Fruit fly (Drosophila melanogaster) whole organism, pupa: ENCODE measurements around the gene Nubpl.

ENCODE experiments used
- CG10348 ChIP-seq: fragments of 200-800 bp; sonication (Bioruptor generic); IDR thresholded peaks from 2 replicates; pipeline ENCODE4 v1.3.6; 2022; ENCODE audit warnings: missing biosample characterization, missing genetic modification characterization
- CG12605 ChIP-seq: fragments of 200-800 bp; sonication (Bioruptor generic); IDR thresholded peaks from 2 replicates; pipeline ENCODE4 v1.3.6; 2022; ENCODE audit warnings: missing biosample characterization, missing genetic modification characterization
- CG13204 ChIP-seq: fragments of 200-800 bp; sonication (Bioruptor generic); optimal IDR thresholded peaks from 2 replicates; lab custom pipeline; 2018; ENCODE audit warnings: missing biosample characterization, mild to moderate bottlenecking, missing genetic modification characterization, moderate library complexity
- CG14655 ChIP-seq: fragments of 200-800 bp; sonication (Bioruptor generic); optimal IDR thresholded peaks from 3 replicates; lab custom pipeline; 2017; ENCODE audit warnings: mild to moderate bottlenecking, missing biosample characterization, missing genetic modification reagents, missing genetic modification characterization
- CG15710 ChIP-seq: fragments of 200-800 bp; sonication (Bioruptor generic); optimal IDR thresholded peaks from 2 replicates; lab custom pipeline; 2018; ENCODE audit warnings: missing biosample characterization, mild to moderate bottlenecking, missing genetic modification characterization, moderate library complexity
- CG17806 ChIP-seq: fragments of 200-800 bp; sonication (Bioruptor generic); optimal IDR thresholded peaks from 2 replicates; lab custom pipeline; 2018; ENCODE audit warnings: missing biosample characterization, mild to moderate bottlenecking, missing genetic modification characterization, moderate library complexity
- CG32121 ChIP-seq: fragments of 200-800 bp; sonication (Bioruptor generic); IDR thresholded peaks from 2 replicates; pipeline ENCODE4 v1.3.6; 2022; ENCODE audit warnings: missing biosample characterization, missing genetic modification characterization
- CG34367 ChIP-seq: fragments of 200-800 bp; sonication (Bioruptor generic); optimal IDR thresholded peaks from 2 replicates; lab custom pipeline; 2018; ENCODE audit warnings: missing biosample characterization, mild to moderate bottlenecking, missing genetic modification characterization
- CG4496 ChIP-seq: fragments of 200-800 bp; sonication (Bioruptor generic); IDR thresholded peaks from 3 replicates; pipeline ENCODE4 v1.3.6; 2022; ENCODE audit warnings: missing biosample characterization, missing genetic modification characterization
- CG8159 ChIP-seq: fragments of 200-800 bp; sonication (Bioruptor generic); optimal IDR thresholded peaks from 3 replicates; lab custom pipeline; 2018; ENCODE audit warnings: missing biosample characterization, mild to moderate bottlenecking, missing genetic modification characterization, moderate library complexity
- CG8301 ChIP-seq: fragments of 200-800 bp; sonication (Bioruptor generic); optimal IDR thresholded peaks from 2 replicates; lab custom pipeline; 2018; ENCODE audit warnings: missing biosample characterization, mild to moderate bottlenecking, missing genetic modification characterization
- CG9948 ChIP-seq: fragments of 200-800 bp; sonication (Bioruptor generic); optimal IDR thresholded peaks from 2 replicates; lab custom pipeline; 2018; ENCODE audit warnings: missing biosample characterization, mild to moderate bottlenecking, missing genetic modification characterization, moderate library complexity
- D1 ChIP-seq: fragments of 200-800 bp; sonication (Bioruptor generic); optimal IDR thresholded peaks from 2 replicates; lab custom pipeline; 2018; ENCODE audit warnings: missing biosample characterization, mild to moderate bottlenecking, missing genetic modification characterization, moderate library complexity
- Ets98B ChIP-seq: fragments of 200-800 bp; sonication (Bioruptor generic); IDR thresholded peaks from 2 replicates; pipeline ENCODE4 v1.3.6; 2022; ENCODE audit warnings: missing biosample characterization, missing genetic modification characterization
- Pif1A ChIP-seq: fragments of 200-800 bp; sonication (Bioruptor generic); optimal IDR thresholded peaks from 3 replicates; lab custom pipeline; 2016; ENCODE audit warnings: missing biosample characterization, missing genetic modification characterization
- Pif1B ChIP-seq: fragments of 200-800 bp; sonication (Bioruptor generic); optimal IDR thresholded peaks from 3 replicates; lab custom pipeline; 2016; ENCODE audit warnings: missing biosample characterization, missing genetic modification characterization
- Snoo ChIP-seq: fragments of 200-800 bp; sonication (Bioruptor generic); optimal IDR thresholded peaks from 3 replicates; lab custom pipeline; 2017; ENCODE audit warnings: missing biosample characterization, mild to moderate bottlenecking, missing genetic modification characterization, inconsistent platforms
- fd96Ca ChIP-seq: fragments of 200-800 bp; sonication (Bioruptor generic); IDR thresholded peaks from 3 replicates; pipeline ENCODE4 v1.3.6; 2022; ENCODE audit warnings: missing biosample characterization, missing genetic modification characterization
- gl ChIP-seq: fragments of 200-800 bp; sonication (Bioruptor generic); optimal IDR thresholded peaks from 2 replicates; lab custom pipeline; 2018; ENCODE audit warnings: missing biosample characterization, mild to moderate bottlenecking, missing genetic modification characterization
- rn ChIP-seq: fragments of 200-800 bp; sonication (Bioruptor generic); IDR thresholded peaks from 2 replicates; pipeline ENCODE4 v1.3.6; 2022; ENCODE audit warnings: missing biosample characterization, missing genetic modification characterization

Gene Nubpl

DNA sequence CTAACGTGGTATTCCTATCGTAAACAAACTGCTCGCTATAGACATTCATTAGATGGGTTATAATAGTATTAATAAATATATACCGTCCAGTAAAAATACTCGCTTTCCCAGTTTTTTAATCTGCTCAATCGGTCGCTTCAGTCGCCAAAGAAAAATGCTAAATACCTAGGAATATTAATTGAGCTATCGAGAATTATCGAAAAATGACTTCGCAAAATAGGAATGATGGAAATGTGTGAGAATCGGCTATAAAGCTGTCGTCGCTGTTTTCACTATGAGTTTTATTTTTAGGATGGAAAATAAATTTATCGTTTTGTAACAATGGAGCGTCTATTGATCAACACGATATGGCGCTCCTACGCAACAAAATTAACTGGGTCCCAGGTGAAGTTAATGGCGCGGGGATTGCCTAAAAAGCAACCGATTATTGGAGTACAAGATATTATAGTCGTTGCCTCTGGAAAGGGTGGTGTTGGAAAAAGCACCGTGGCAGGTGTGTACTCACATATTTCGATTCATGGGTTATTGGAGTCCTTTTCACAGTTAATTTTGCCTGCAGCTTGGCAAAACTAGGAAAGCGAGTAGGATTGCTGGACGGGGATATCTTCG is at the start of gene Nubpl:
Gene Nubpl, plus strand, starts transcription at position 306 of the 609 bp plus-strand sequence.
- TF ChIP-seq Snoo (tag; lab: Kevin White, UChicago) (peak; percentile 23), gl (no peak), CG15710 (peak; percentile 0), rn (GFP tag; lab: Robert Waterston, UW) (no peak), CG8159 (tag; lab: Kevin White, UChicago) (peak; percentile 36)

DNA sequence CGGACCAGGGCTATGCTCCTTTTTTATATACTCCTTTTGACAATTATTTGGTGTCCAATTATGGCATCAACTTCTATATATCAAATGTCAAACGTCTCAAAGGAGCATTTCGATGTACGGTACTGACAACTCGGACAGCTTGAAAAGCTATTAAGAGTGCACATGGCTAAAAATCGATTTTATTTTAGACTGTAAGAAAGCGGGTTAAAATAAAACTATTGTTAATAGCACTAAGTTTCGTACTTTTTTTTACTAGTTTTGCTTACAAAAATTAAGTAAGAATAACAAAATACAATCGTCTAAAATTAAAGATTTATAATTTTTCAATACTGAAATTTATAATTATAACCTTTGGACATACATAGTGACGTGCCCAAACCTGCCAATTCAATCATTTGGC is 25.4 kb upstream of the Nubpl start, which contains the start of gene Ir40a:
Gene Ir40a, minus strand, starts transcription at position 101 of the 400 bp plus-strand sequence.
- TF ChIP-seq Ets98B (GFP tag; lab: Robert Waterston, UW): no peak
- TF ChIP-seq CG13204 (GFP tag; lab: Kevin White, UChicago): no peak
- no peak for TF ChIP-seq CG8159 (tag; lab: Kevin White, UChicago)
- TF ChIP-seq D1 (tag; lab: Kevin White, UChicago): no peak
- no peak for TF ChIP-seq CG14655 (GFP tag; lab: Kevin White, UChicago)
- no peak for TF ChIP-seq gl
- no peak for TF ChIP-seq rn (GFP tag; lab: Robert Waterston, UW)
- TF ChIP-seq CG15710: no peak
- TF ChIP-seq, all 21 proteins: peak for 0

DNA sequence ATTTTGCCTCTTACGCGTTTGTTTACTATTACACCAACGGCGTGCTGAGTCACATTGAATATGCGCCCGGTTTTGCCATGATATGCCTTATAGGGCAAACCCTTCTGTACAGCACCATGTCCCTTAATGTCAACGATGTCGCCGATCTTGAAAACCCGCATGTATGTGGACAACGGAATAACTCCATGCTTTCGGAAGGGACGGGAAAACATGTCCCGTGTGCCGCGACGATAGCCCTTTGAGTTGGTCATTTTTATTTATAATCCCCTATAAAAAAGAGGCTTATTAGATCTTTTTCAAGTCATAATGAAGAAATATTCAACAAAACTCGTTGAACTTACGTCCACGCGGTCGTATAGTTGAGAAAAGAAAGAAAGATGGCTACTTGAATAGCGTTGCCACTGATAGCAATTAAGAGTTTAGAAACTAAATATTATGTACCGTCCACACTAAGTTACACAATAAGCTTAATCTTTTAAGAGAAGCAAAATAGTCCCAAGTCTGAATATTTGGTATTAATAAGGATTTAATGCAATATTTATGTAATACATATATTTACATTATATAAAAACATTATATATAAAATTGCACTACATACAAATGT is 7.8 kb downstream of the Nubpl start, which contains the start of gene RpL21:
Gene RpL21, minus strand, starts transcription at position 421 of the 604 bp plus-strand sequence.
- TF ChIP-seq CG34367 (tag; lab: Kevin White, UChicago) (no peak), CG13204 (GFP tag; lab: Kevin White, UChicago) (no peak), CG4496 (no peak), CG8301 (tag; lab: Kevin White, UChicago) (no peak), CG8159 (tag; lab: Kevin White, UChicago) (peak; percentile 3), gl (no peak), CG14655 (GFP tag; lab: Kevin White, UChicago) (no peak), Snoo (tag; lab: Kevin White, UChicago) (no peak)

- no peak for TF ChIP-seq CG32121 (GFP tag; lab: Robert Waterston, UW)
- no peak for TF ChIP-seq CG15710
- TF ChIP-seq Snoo (tag; lab: Kevin White, UChicago): no peak
- no peak for TF ChIP-seq CG4496
- TF ChIP-seq fd96Ca: no peak
- TF ChIP-seq CG17806: no peak
- no peak for TF ChIP-seq CG8301 (tag; lab: Kevin White, UChicago)
- TF ChIP-seq CG12605 (GFP tag; lab: Robert Waterston, UW): no peak
- TF ChIP-seq CG8159 (tag; lab: Kevin White, UChicago): no peak
- TF ChIP-seq rn (GFP tag; lab: Robert Waterston, UW): no peak
- TF ChIP-seq Ets98B (GFP tag; lab: Robert Waterston, UW): no peak
- TF ChIP-seq CG10348 (GFP tag; lab: Robert Waterston, UW): no peak
- TF ChIP-seq CG14655 (GFP tag; lab: Kevin White, UChicago): no peak
- TF ChIP-seq CG34367 (tag; lab: Kevin White, UChicago): no peak
- no peak for TF ChIP-seq CG13204 (GFP tag; lab: Kevin White, UChicago)
- TF ChIP-seq CG9948 (tag; lab: Kevin White, UChicago): no peak
- TF ChIP-seq gl: no peak
- no peak for TF ChIP-seq Pif1A (GFP tag; lab: Kevin White, UChicago)
- no peak for TF ChIP-seq Pif1B (GFP tag; lab: Kevin White, UChicago)
Observed at dm6 chr2L:22248230-22248629, 8.5 kb downstream of the Nubpl start.

- no peak for TF ChIP-seq CG8301 (tag; lab: Kevin White, UChicago)
- TF ChIP-seq CG17806: no peak
- no peak for TF ChIP-seq D1 (tag; lab: Kevin White, UChicago)
- TF ChIP-seq Pif1B (GFP tag; lab: Kevin White, UChicago): no peak
- TF ChIP-seq CG4496: no peak
- TF ChIP-seq CG8159 (tag; lab: Kevin White, UChicago): no peak
- no peak for TF ChIP-seq CG32121 (GFP tag; lab: Robert Waterston, UW)
- no peak for TF ChIP-seq fd96Ca
- no peak for TF ChIP-seq CG12605 (GFP tag; lab: Robert Waterston, UW)
- TF ChIP-seq CG10348 (GFP tag; lab: Robert Waterston, UW): no peak
- TF ChIP-seq Pif1A (GFP tag; lab: Kevin White, UChicago): no peak
- TF ChIP-seq CG13204 (GFP tag; lab: Kevin White, UChicago): no peak
- TF ChIP-seq rn (GFP tag; lab: Robert Waterston, UW): no peak
- no peak for TF ChIP-seq CG14655 (GFP tag; lab: Kevin White, UChicago)
- no peak for TF ChIP-seq Ets98B (GFP tag; lab: Robert Waterston, UW)
Observed at dm6 chr2L:22249570-22250274, 10.0 kb downstream of the Nubpl start, which contains the start of gene Tif-IA. Tif-IA (plus strand) TSS chr2L:22249876.

DNA sequence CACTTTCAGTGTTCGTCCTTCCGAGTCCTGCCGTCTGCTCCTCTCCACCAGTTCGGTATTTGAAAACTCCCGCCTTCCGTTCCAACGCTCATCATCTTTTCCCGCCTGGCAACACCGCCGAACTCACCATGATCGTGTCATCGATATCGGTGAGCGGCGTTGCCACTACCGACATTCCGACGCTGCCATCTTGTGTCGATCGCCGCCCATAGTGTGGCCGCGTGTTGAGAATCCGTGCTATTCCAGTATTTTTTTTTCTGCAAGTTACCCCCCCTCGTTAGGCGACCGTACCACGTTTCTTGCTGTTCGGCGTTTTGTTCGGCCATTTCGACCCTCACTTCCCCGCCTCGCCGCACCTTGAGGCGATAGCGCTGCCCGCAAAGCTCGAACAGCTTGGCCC is 21.3 kb downstream of the Nubpl start:
- no peak for TF ChIP-seq CG10348 (GFP tag; lab: Robert Waterston, UW)
